Worm (Caenorhabditis elegans): ENCODE measurements around the gene unc-52.

The unc-52 gene

DNA sequence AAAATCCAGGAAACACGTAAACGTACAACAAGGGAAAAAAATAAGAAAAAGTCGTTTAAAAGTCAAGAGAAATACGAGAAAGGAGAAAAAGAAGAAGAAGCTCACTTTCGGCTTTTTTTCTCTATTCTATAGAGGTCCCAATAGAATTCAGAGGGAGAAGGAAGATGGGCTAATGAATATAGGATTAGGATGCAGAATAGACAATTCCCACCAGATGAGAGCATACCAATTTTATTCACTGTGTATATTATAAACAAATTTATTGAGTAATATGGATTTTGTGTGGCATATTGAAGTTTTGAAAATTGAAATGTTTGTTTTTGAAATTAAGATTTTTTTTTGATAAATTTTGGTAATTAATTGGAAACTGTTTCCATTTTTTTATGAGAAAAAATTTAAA is 39.8 kb downstream of the unc-52 start:
- no peak for TF ChIP-seq pag-3 (tag; optimal IDR thresholded peaks at IDR 0.05; ENCODE audit: borderline replicate concordance, insufficient read depth)
- TF ChIP-seq snpc-4 (tag; optimal IDR thresholded peaks at IDR 0.05), result no peak
- TF ChIP-seq nhr-71 (tag; optimal IDR thresholded peaks at IDR 0.05), result no peak
- no peak for TF ChIP-seq nhr-12 (tag; optimal IDR thresholded peaks at IDR 0.05)

DNA sequence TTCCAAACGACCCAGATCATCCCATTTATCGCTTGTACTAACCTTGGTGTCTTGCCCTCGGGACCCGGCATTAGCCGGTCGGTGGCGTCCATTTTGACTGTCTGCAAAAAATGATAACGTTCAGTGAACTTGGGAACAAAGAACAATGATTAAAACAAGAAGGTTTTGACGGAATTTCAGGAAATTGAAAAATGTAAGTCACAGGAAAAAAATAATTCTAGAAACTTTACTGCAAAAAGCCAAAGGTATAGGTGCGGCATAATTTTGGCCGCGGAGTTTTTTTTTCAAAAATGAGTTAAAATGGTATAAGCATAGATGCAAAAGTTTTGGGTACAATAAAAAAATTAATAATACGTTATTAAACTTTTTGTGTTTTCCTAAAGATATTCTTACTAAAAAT is 40.3 kb downstream of the unc-52 start, which contains the start of gene atgp-2:
TSS of gene atgp-2 (minus strand) at position 101 of the 400 bp plus-strand sequence.
- TF ChIP-seq jun-1 (tag; optimal IDR thresholded peaks at IDR 0.05) (no peak), elt-3 (tag; optimal IDR thresholded peaks at IDR 0.05) (peak in 1 of 6 experiments; percentile 26), ztf-11 (tag; optimal IDR thresholded peaks at IDR 0.05) (no peak)

DNA sequence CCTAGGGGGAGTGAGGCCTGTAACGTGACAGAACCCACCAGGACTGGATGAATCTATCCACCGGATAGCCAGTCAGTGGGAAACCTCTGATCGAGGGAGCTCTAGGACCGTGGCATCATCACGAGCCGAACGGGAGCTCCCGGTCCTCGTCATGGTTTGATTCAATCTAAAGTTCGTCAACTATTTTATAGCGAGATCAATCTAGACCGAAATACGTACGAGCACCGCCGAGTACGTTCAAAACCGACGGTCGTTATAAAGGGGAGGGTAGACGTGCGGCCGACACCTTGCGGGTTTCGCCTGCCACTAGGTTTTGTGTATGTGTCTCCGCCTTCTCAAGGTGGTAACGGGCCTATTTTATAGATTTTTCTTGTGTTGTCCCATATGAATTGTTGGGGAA is 42.9 kb downstream of the unc-52 start:
- peak; percentile 91 for TF ChIP-seq snpc-4 (tag; optimal IDR thresholded peaks at IDR 0.05)
- TF ChIP-seq nhr-90 (tag; optimal IDR thresholded peaks at IDR 0.05; ENCODE audit: poor library complexity), result peak; percentile 46
- peak; percentile 23 for TF ChIP-seq nhr-71 (tag; optimal IDR thresholded peaks at IDR 0.05)
- TF ChIP-seq nhr-47 (tag; optimal IDR thresholded peaks at IDR 0.05), result peak; percentile 29
- TF ChIP-seq nhr-19 (GFP tag; conservative IDR thresholded peaks at IDR 0.05), result peak; percentile 58
- peak; percentile 10 for TF ChIP-seq lin-14 (GFP tag; optimal IDR thresholded peaks at IDR 0.05)

DNA sequence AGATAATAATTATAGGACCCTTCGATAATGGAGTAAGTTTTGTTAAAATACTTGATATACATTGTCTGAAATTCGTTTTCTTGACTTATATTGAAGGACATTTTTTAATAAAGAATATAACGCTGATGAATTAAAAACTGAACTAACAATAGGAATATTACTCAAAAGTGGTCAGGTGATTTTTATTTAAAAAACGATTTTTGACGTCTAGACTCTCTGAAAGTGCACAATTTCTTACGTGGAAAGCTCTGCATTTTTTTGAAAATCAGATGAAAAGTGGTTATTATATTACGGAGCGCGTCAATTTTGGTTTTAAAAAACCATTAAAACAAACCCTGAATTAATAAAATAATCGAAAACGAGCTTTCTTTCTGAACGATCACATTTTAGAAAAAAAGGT is 47.5 kb downstream of the unc-52 start, which contains the start of gene sre-13:
TSS of gene sre-13 (minus strand) at position 101 of the 400 bp plus-strand sequence.
- TF ChIP-seq alr-1 (tag; optimal IDR thresholded peaks at IDR 0.05; ENCODE audit: borderline replicate concordance), result no peak

DNA sequence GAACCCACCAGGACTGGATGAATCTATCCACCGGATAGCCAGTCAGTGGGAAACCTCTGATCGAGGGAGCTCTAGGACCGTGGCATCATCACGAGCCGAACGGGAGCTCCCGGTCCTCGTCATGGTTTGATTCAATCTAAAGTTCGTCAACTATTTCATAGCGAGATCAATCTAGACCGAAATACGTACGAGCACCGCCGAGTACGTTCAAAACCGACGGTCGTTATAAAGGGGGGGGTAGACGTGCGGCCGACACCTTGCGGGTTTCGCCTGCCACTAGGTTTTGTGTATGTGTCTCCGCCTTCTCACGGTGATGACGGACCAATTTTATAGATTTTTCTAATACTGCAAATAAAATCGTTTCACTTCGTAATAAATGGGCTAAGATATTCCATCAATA is 48.4 kb downstream of the unc-52 start:
- TF ChIP-seq snpc-4 (tag; optimal IDR thresholded peaks at IDR 0.05) (peak; percentile 89), lin-14 (GFP tag; optimal IDR thresholded peaks at IDR 0.05) (peak; percentile 21), efl-1 (optimal IDR thresholded peaks at IDR 0.05) (peak in 1 of 2 experiments; percentile 12), efl-1 (GFP tag; optimal IDR thresholded peaks at IDR 0.05 in 1 of 2) (peak in 1 of 2 experiments; percentile 21), nhr-71 (tag; optimal IDR thresholded peaks at IDR 0.05) (peak; percentile 22), nhr-19 (GFP tag; conservative IDR thresholded peaks at IDR 0.05) (peak; percentile 79), dsc-1 (tag; optimal IDR thresholded peaks at IDR 0.05) (peak; percentile 23), nhr-47 (tag; optimal IDR thresholded peaks at IDR 0.05) (peak; percentile 44), nhr-90 (tag; optimal IDR thresholded peaks at IDR 0.05; ENCODE audit: poor library complexity) (peak; percentile 3), swsn-7 (tag; optimal IDR thresholded peaks at IDR 0.05) (peak; percentile 14), grh-1 (GFP tag; IDR thresholded peaks at IDR 0.05) (peak; percentile 21; the same call in 1 of the 2 replicates)

DNA sequence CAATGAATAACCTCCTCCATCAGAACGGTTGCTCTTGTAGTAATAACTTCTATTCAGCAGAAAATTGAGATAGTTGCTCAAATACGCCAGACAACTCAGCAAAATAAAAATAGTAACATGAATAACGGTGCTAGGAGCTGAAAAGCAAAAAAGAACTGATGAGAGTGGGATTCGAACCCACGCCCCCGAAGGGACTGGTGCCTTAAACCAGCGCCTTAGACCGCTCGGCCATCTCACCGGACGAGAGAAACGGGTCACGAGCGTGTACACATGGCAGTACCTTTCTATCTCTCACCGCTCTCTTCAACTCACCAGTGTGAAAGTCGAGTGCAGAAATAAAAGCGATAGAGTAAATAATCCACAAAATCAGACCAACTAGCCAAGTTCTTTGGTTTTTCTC is 49.1 kb downstream of the unc-52 start:
- TF ChIP-seq ceh-8 (GFP tag; optimal IDR thresholded peaks at IDR 0.05) (peak; percentile 29), snu-23 (GFP tag; optimal IDR thresholded peaks at IDR 0.05) (peak; percentile 71), skn-1 (tag; optimal IDR thresholded peaks at IDR 0.05) (peak; percentile 31), pag-3 (tag; optimal IDR thresholded peaks at IDR 0.05; ENCODE audit: borderline replicate concordance, insufficient read depth) (no peak), unc-130 (tag; optimal IDR thresholded peaks at IDR 0.05) (peak; percentile 71), elt-3 (tag; optimal IDR thresholded peaks at IDR 0.05) (peak in 1 of 6 experiments; percentile 22), ztf-11 (tag; optimal IDR thresholded peaks at IDR 0.05) (peak in 1 of 2 experiments; percentile 37), mdl-1 (tag; optimal IDR thresholded peaks at IDR 0.05) (peak in 1 of 2 experiments; percentile 21), efl-1 (optimal IDR thresholded peaks at IDR 0.05) (peak; percentile 49 to 50), efl-1 (GFP tag; optimal IDR thresholded peaks at IDR 0.05 in 1 of 2) (peak; percentile 34 to 94), C16A3.4 (tag; optimal IDR thresholded peaks at IDR 0.05) (peak; percentile 38), tlp-1 (tag; optimal IDR thresholded peaks at IDR 0.05) (no peak), mep-1 (tag; optimal IDR thresholded peaks at IDR 0.05) (peak; percentile 41), F16B12.6 (tag; optimal IDR thresholded peaks at IDR 0.05) (peak; percentile 11), unc-30 (tag; optimal IDR thresholded peaks at IDR 0.05) (no peak), jun-1 (tag; optimal IDR thresholded peaks at IDR 0.05) (no peak), fkh-8 (tag; optimal IDR thresholded peaks at IDR 0.05) (peak; percentile 39), irx-1 (tag; optimal IDR thresholded peaks at IDR 0.05) (peak; percentile 32), ama-1 (optimal IDR thresholded peaks at IDR 0.05) (no peak), ceh-82 (tag; optimal IDR thresholded peaks at IDR 0.05) (peak; percentile 12 to 60 (median 52)), nhr-19 (GFP tag; conservative IDR thresholded peaks at IDR 0.05) (peak; percentile 66), Y116A8C.19 (tag; optimal IDR thresholded peaks at IDR 0.05; ENCODE audit: borderline replicate concordance) (no peak), lin-35 (GFP tag; optimal IDR thresholded peaks at IDR 0.05) (peak; percentile 52 to 69), nhr-20 (tag; optimal IDR thresholded peaks at IDR 0.05) (peak; percentile 47), snpc-4 (tag; optimal IDR thresholded peaks at IDR 0.05) (peak; percentile 90), nhr-77 (tag; optimal IDR thresholded peaks at IDR 0.05) (peak; percentile 87), rnt-1 (tag; optimal IDR thresholded peaks at IDR 0.05) (peak; percentile 74), dsc-1 (tag; optimal IDR thresholded peaks at IDR 0.05) (peak; percentile 45), dpl-1 (GFP tag; optimal IDR thresholded peaks at IDR 0.05) (peak; percentile 12 to 41 (median 28)), xbp-1 (tag; optimal IDR thresholded peaks at IDR 0.05) (peak; percentile 24), grh-1 (GFP tag; IDR thresholded peaks at IDR 0.05) (no peak), lin-39 (tag; optimal IDR thresholded peaks at IDR 0.05) (no peak)
